Worm (Caenorhabditis elegans) whole organism, L2 larva: ENCODE measurements around the gene idh-1.
A peak's percentile ranks its signal among the peaks of the same experiment; 100 is the strongest.

Experiments
- R02D3.7 ChIP-seq: fragments of 150-350 bp; optimal IDR thresholded peaks from 2 replicates; lab custom pipeline; 2014; ENCODE audit warnings: missing biosample characterization, missing genetic modification characterization
- Y55F3AM.14 ChIP-seq: fragments of 200-800 bp; sonication (Bioruptor generic); optimal IDR thresholded peaks from 2 replicates; lab custom pipeline; 2018; ENCODE audit warnings: mild to moderate bottlenecking, missing genetic modification characterization, missing compliant biosample characterization
- ZK546.5 ChIP-seq: sonication (generic microtip); optimal IDR thresholded peaks from 2 replicates; lab custom pipeline; 2017; ENCODE audit warnings: missing biosample characterization, missing genetic modification characterization
- aly-2 ChIP-seq: fragments of 150-350 bp; optimal IDR thresholded peaks from 2 replicates; lab custom pipeline; 2014; ENCODE audit warnings: missing biosample characterization, missing genetic modification characterization
- ama-1 ChIP-seq: fragments of 150-350 bp; optimal IDR thresholded peaks from 2 replicates; lab custom pipeline; 2018; ENCODE audit warnings: inconsistent platforms
- blmp-1 ChIP-seq: sonication (generic microtip); optimal IDR thresholded peaks from 2 replicates; lab custom pipeline; 2017; ENCODE audit warnings: missing genetic modification characterization, mild to moderate bottlenecking, missing compliant biosample characterization, antibody characterized with exemption, moderate library complexity; ENCODE audit not compliant: insufficient read depth
- ceh-16 ChIP-seq: fragments of 150-350 bp; optimal IDR thresholded peaks from 2 replicates; lab custom pipeline; 2014; ENCODE audit warnings: missing biosample characterization, missing genetic modification characterization
- ceh-82 ChIP-seq: fragments of 150-350 bp; optimal IDR thresholded peaks from 2 replicates; lab custom pipeline; 2014; ENCODE audit warnings: missing biosample characterization, missing genetic modification characterization
- crh-2 ChIP-seq: sonication (generic microtip); optimal IDR thresholded peaks from 2 replicates; lab custom pipeline; 2017; ENCODE audit warnings: missing biosample characterization, missing genetic modification characterization
- egl-27 ChIP-seq: sonication (generic microtip); optimal IDR thresholded peaks from 3 replicates; lab custom pipeline; 2017; ENCODE audit warnings: missing biosample characterization, missing genetic modification reagents, missing genetic modification characterization
- elt-1 ChIP-seq: fragments of 150-350 bp; optimal IDR thresholded peaks from 2 replicates; lab custom pipeline; 2014; ENCODE audit warnings: missing biosample characterization, missing genetic modification characterization
- elt-3 ChIP-seq: sonication (generic microtip); optimal IDR thresholded peaks from 2 replicates; lab custom pipeline; 2017; ENCODE audit warnings: missing biosample characterization, missing genetic modification characterization
- fos-1 ChIP-seq: fragments of 150-350 bp; optimal IDR thresholded peaks from 2 replicates; lab custom pipeline; 2014; ENCODE audit warnings: missing biosample characterization, missing genetic modification characterization
- lin-11 ChIP-seq: fragments of 150-350 bp; sonication (generic microtip); optimal IDR thresholded peaks from 2 replicates; lab custom pipeline; 2014; ENCODE audit warnings: missing biosample characterization, missing genetic modification characterization, inconsistent platforms, mixed read lengths
- lin-39 ChIP-seq: fragments of 150-350 bp; optimal IDR thresholded peaks from 2 replicates; lab custom pipeline; 2014; ENCODE audit warnings: missing biosample characterization, missing genetic modification reagents, missing genetic modification characterization
- lsy-2 ChIP-seq, 2 experiments: fragments of 150-350 bp in 1 of 2; sonication (generic microtip) in 1 of 2; optimal IDR thresholded peaks; 2 replicates each; lab custom pipeline; 2014 to 2017; ENCODE audit warnings: missing biosample characterization in 2 of 2, missing genetic modification characterization in 2 of 2
- mab-5 ChIP-seq: fragments of 150-350 bp; optimal IDR thresholded peaks from 2 replicates; lab custom pipeline; 2014; ENCODE audit warnings: missing biosample characterization, missing genetic modification characterization
- mbf-1 ChIP-seq: sonication (generic microtip); optimal IDR thresholded peaks from 2 replicates; lab custom pipeline; 2017; ENCODE audit warnings: missing biosample characterization, missing genetic modification characterization
- nhr-10 ChIP-seq: sonication (generic microtip); optimal IDR thresholded peaks from 2 replicates; lab custom pipeline; 2017; ENCODE audit warnings: missing biosample characterization, missing genetic modification characterization
- nhr-11 ChIP-seq: fragments of 150-350 bp; optimal IDR thresholded peaks from 2 replicates; lab custom pipeline; 2014; ENCODE audit warnings: missing biosample characterization, missing genetic modification characterization
- nhr-12 ChIP-seq: fragments of 150-350 bp; optimal IDR thresholded peaks from 2 replicates; lab custom pipeline; 2014; ENCODE audit warnings: missing biosample characterization, missing genetic modification characterization
- nhr-129 ChIP-seq: fragments of 150-350 bp; optimal IDR thresholded peaks from 2 replicates; lab custom pipeline; 2014; ENCODE audit warnings: missing biosample characterization, missing genetic modification characterization
- nhr-21 ChIP-seq: fragments of 150-350 bp; optimal IDR thresholded peaks from 2 replicates; lab custom pipeline; 2014; ENCODE audit warnings: missing biosample characterization, missing genetic modification characterization
- nhr-23 ChIP-seq: fragments of 150-350 bp; optimal IDR thresholded peaks from 2 replicates; lab custom pipeline; 2014; ENCODE audit warnings: missing biosample characterization, missing genetic modification reagents, missing genetic modification characterization
- nhr-237 ChIP-seq: fragments of 150-350 bp; optimal IDR thresholded peaks from 2 replicates; lab custom pipeline; 2014; ENCODE audit warnings: missing biosample characterization, missing genetic modification characterization
- nhr-25 ChIP-seq: fragments of 150-350 bp; sonication (generic microtip); optimal IDR thresholded peaks from 3 replicates; lab custom pipeline; 2014; ENCODE audit warnings: missing biosample characterization, missing genetic modification characterization
- nhr-6 ChIP-seq: fragments of 150-350 bp; optimal IDR thresholded peaks from 2 replicates; lab custom pipeline; 2014; ENCODE audit warnings: missing biosample characterization, missing genetic modification characterization
- nhr-77 ChIP-seq: fragments of 150-350 bp; optimal IDR thresholded peaks from 2 replicates; lab custom pipeline; 2014; ENCODE audit warnings: missing biosample characterization, missing genetic modification characterization
- peb-1 ChIP-seq: fragments of 150-350 bp; optimal IDR thresholded peaks from 2 replicates; lab custom pipeline; 2014; ENCODE audit warnings: missing biosample characterization, missing genetic modification characterization
- sem-4 ChIP-seq: fragments of 150-350 bp; optimal IDR thresholded peaks from 2 replicates; lab custom pipeline; 2014; ENCODE audit warnings: missing biosample characterization, missing genetic modification reagents, missing genetic modification characterization
- skn-1 ChIP-seq: sonication (generic microtip); optimal IDR thresholded peaks from 2 replicates; lab custom pipeline; 2017; ENCODE audit warnings: missing biosample characterization, missing genetic modification characterization
- sma-3 ChIP-seq: sonication (generic microtip); optimal IDR thresholded peaks from 2 replicates; lab custom pipeline; 2016; ENCODE audit warnings: missing genetic modification reagents, missing genetic modification characterization, missing compliant biosample characterization
- sma-9 ChIP-seq, 2 experiments: fragments of 150-350 bp in 1 of 2; sonication (generic microtip) in 1 of 2; optimal IDR thresholded peaks; 2 replicates each; lab custom pipeline; 2014 to 2016; ENCODE audit warnings: missing genetic modification characterization in 2 of 2, mild to moderate bottlenecking in 1 of 2, missing biosample characterization in 1 of 2, missing compliant biosample characterization in 1 of 2, missing genetic modification reagents in 1 of 2, moderate library complexity in 1 of 2
- snpc-4 ChIP-seq: fragments of 150-350 bp; optimal IDR thresholded peaks from 2 replicates; lab custom pipeline; 2014; ENCODE audit warnings: missing biosample characterization, missing genetic modification characterization
- unc-55 ChIP-seq: fragments of 150-350 bp; sonication (generic microtip); optimal IDR thresholded peaks from 3 replicates; lab custom pipeline; 2014; ENCODE audit warnings: missing biosample characterization, missing genetic modification reagents, missing genetic modification characterization
- unc-62 ChIP-seq: fragments of 150-350 bp; optimal IDR thresholded peaks from 2 replicates; lab custom pipeline; 2014; ENCODE audit warnings: missing biosample characterization, missing genetic modification reagents, missing genetic modification characterization
- zag-1 ChIP-seq: fragments of 150-350 bp; optimal IDR thresholded peaks from 2 replicates; lab custom pipeline; 2014; ENCODE audit warnings: missing biosample characterization, missing genetic modification characterization
- ztf-1 ChIP-seq: fragments of 200-800 bp; sonication (Bioruptor generic); conservative IDR thresholded peaks from 2 replicates; pipeline ENCODE4 v1.3.6; 2022; ENCODE audit warnings: missing genetic modification characterization, missing compliant biosample characterization
- ztf-11 ChIP-seq: sonication (generic microtip); optimal IDR thresholded peaks from 2 replicates; lab custom pipeline; 2017; ENCODE audit warnings: missing biosample characterization, missing genetic modification characterization
- ztf-4 ChIP-seq: fragments of 150-350 bp; optimal IDR thresholded peaks from 2 replicates; lab custom pipeline; 2014; ENCODE audit warnings: missing biosample characterization, missing genetic modification characterization

Gene idh-1

DNA sequence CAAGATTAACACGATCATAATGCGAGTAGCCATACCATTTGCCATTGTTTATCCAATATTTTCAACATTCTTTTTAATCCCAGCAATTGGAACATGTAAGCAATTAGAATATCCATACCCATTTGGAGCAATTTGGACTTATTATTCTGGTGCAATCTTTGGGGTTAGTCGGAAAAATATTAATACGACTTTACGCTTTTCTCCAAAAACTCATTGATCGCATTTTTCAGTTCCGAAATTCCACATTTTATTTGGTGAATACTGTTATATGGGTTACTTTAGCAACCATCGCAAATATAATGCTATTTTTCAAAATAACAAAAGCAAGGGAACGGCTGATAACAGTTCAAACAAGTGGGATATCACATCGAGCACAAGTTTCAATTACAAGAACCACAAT, 45.9 kb upstream of the idh-1 start:
- no peak for TF ChIP-seq peb-1 (tag; lab: Kevin White, UChicago)
- no peak for TF ChIP-seq nhr-25 (tag; lab: Kevin White, UChicago)
- TF ChIP-seq sma-3 (GFP tag; lab: Kevin White, UChicago) = no peak

DNA sequence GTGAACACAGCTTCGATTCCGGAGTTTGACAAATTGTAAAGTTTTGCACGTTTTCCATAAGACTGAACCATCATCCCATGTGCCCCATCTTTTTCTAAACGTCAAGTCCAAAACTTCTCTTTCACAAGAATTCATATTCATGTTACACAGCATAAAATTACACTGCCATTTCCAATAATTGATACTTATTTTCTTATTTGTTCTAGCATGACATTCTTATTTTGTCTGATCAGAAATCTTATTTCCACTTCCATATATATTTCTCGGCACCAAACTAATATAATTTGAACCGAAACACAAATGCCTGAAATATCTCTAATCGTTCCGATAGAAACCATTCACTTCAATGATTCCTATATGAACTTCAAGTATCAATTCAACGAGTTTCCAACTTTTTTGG, 45.1 kb upstream of the idh-1 start, which contains the start of gene sru-2:
Gene sru-2 (plus strand): TSS at position 301 of the 400 bp plus-strand sequence.
- TF ChIP-seq nhr-25 (tag; lab: Kevin White, UChicago) = no peak
- no peak for TF ChIP-seq ztf-1
- no peak for TF ChIP-seq nhr-23 (tag; lab: Kevin White, UChicago)
- no peak for TF ChIP-seq lsy-2 (tag; optimal IDR thresholded peaks at IDR 0.05; lab: Kevin White, UChicago)
- TF ChIP-seq elt-3 (tag; lab: Kevin White, UChicago) = no peak
- TF ChIP-seq egl-27 (tag; lab: Kevin White, UChicago) = no peak
- no peak for TF ChIP-seq ceh-82 (tag; lab: Kevin White, UChicago)
- TF ChIP-seq blmp-1 (tag; lab: Kevin White, UChicago) = no peak
- TF ChIP-seq nhr-237 (tag; lab: Kevin White, UChicago) = no peak
- TF ChIP-seq ztf-11 (tag; lab: Kevin White, UChicago) = no peak
- no peak for TF ChIP-seq elt-1
- TF ChIP-seq nhr-129 (tag; lab: Kevin White, UChicago) = no peak
- TF ChIP-seq nhr-10 (tag; lab: Kevin White, UChicago) = no peak
- TF ChIP-seq ceh-16 (tag; lab: Kevin White, UChicago) = no peak
- no peak for TF ChIP-seq unc-62 (GFP tag; lab: Kevin White, UChicago)

ce11 chrIV:9485040-9485439, 44.1 kb upstream of the idh-1 start, which contains the start of gene gadr-2:
Gene gadr-2, minus strand, starts transcription at chrIV:9485140.
- TF ChIP-seq aly-2 (tag; lab: Kevin White, UChicago) = no peak
- no peak for TF ChIP-seq fos-1
- TF ChIP-seq nhr-10 (tag; lab: Kevin White, UChicago) = no peak
- no peak for TF ChIP-seq ztf-4 (tag; lab: Kevin White, UChicago)
- TF ChIP-seq Y55F3AM.14 (GFP tag; lab: Kevin White, UChicago) = no peak

ce11 chrIV:9480936-9481335, 40.0 kb upstream of the idh-1 start, which contains the start of gene cng-3:
Gene cng-3, minus strand, starts transcription at chrIV:9481037.
- TF ChIP-seq aly-2 (tag; lab: Kevin White, UChicago) = no peak
- TF ChIP-seq nhr-25 (tag; lab: Kevin White, UChicago) = no peak
- TF ChIP-seq nhr-11 (tag; lab: Kevin White, UChicago) = no peak
- TF ChIP-seq ceh-82 (tag; lab: Kevin White, UChicago) = no peak
- TF ChIP-seq nhr-6 (tag; lab: Kevin White, UChicago) = no peak
- no peak for TF ChIP-seq R02D3.7 (tag; lab: Kevin White, UChicago)
- no peak for TF ChIP-seq zag-1 (tag; lab: Kevin White, UChicago)
- TF ChIP-seq mab-5 = no peak
- TF ChIP-seq nhr-23 (tag; lab: Kevin White, UChicago) = no peak
- no peak for TF ChIP-seq sma-9 (GFP tag; optimal IDR thresholded peaks at IDR 0.05; lab: Kevin White, UChicago)
- TF ChIP-seq sma-9 (tag; optimal IDR thresholded peaks at IDR 0.05; lab: Kevin White, UChicago) = no peak
- TF ChIP-seq snpc-4 (tag; lab: Kevin White, UChicago) = no peak
- TF ChIP-seq sma-3 (GFP tag; lab: Kevin White, UChicago) = no peak
- no peak for TF ChIP-seq unc-55 (GFP tag; lab: Kevin White, UChicago)
- TF ChIP-seq ama-1 = no peak
- no peak for TF ChIP-seq crh-2
- TF ChIP-seq ztf-1 = no peak
- TF ChIP-seq ztf-11 (tag; lab: Kevin White, UChicago) = no peak
- TF ChIP-seq unc-62 (GFP tag; lab: Kevin White, UChicago) = no peak
- no peak for TF ChIP-seq blmp-1 (tag; lab: Kevin White, UChicago)
- TF ChIP-seq sem-4 (tag; lab: Kevin White, UChicago) = no peak

DNA sequence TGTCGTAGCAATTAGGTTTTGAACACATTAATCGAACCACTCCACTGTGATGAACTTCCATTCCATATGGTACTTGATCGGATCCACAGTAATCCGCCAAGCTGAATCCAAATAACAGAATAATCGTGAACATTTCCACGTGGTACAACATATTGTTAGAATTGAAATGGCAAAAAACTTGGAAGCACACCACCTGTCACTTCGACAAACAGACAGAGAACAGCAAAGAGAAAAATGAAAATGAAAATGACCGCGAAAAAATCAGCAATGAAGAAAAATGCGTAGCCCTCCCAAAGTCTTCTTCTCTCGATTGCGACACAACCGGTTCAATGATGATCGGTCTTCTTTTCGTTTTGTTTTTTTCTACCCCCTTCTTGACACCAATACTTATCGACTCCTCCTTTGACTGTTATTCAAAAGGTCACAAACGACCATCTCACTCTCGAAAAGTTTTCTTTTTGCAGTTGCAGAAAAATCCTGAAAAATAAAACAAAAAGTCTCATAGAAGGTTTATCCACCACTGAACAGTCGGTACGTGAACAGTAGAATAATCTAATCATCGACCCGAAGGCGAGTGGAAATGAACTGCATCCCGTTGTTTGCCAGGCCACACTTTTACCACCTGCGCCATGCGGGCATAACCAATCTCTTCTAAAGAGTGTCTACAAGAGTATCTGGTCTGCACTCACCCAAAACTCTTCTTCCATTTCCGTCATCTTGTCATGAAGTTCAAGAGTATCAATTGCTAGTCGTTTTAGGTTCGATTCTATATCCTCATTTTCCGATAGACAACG, 36.4 kb upstream of the idh-1 start, which contains the start of gene wrt-3:
Gene wrt-3 (minus strand): TSS at position 322 of the 794 bp plus-strand sequence.
- TF ChIP-seq mab-5 (peak; percentile 13), sma-9 (GFP tag; optimal IDR thresholded peaks at IDR 0.05; lab: Kevin White, UChicago) (peak; percentile 86), sma-9 (tag; optimal IDR thresholded peaks at IDR 0.05; lab: Kevin White, UChicago) (no peak), elt-1 (no peak), ceh-16 (tag; lab: Kevin White, UChicago) (peak; percentile 22), nhr-21 (tag; lab: Kevin White, UChicago) (peak; percentile 65), ZK546.5 (tag; lab: Kevin White, UChicago) (no peak), aly-2 (tag; lab: Kevin White, UChicago) (no peak), snpc-4 (tag; lab: Kevin White, UChicago) (no peak), ztf-4 (tag; lab: Kevin White, UChicago) (no peak), sem-4 (tag; lab: Kevin White, UChicago) (no peak), lin-39 (tag; lab: Kevin White, UChicago) (no peak), nhr-12 (tag; lab: Kevin White, UChicago) (no peak), lin-11 (tag; lab: Kevin White, UChicago) (no peak), skn-1 (tag; lab: Kevin White, UChicago) (no peak), crh-2 (peak; percentile 3), nhr-77 (no peak), peb-1 (tag; lab: Kevin White, UChicago) (no peak), lsy-2 (tag; optimal IDR thresholded peaks at IDR 0.05; lab: Kevin White, UChicago) (no peak), mbf-1 (tag; lab: Kevin White, UChicago) (no peak), fos-1 (peak; percentile 58), blmp-1 (tag; lab: Kevin White, UChicago) (peak; percentile 44), nhr-129 (tag; lab: Kevin White, UChicago) (peak; percentile 51), unc-55 (GFP tag; lab: Kevin White, UChicago) (no peak)
